Fruit fly (Drosophila melanogaster): ENCODE data around the gene Grx1.
A peak's percentile ranks its signal among the peaks of the same experiment; 100 is the strongest.

Gene Grx1

dm6 chr3L:18869035-18869826, at the start of gene Grx1 (continued):
- TF ChIP-seq Sox100B (GFP tag; optimal IDR thresholded peaks at IDR 0.05) (peak; percentile 52), MTF-1 (GFP tag; optimal IDR thresholded peaks at IDR 0.05; ENCODE audit: borderline replicate concordance) (no peak), dpn (GFP tag; optimal IDR thresholded peaks at IDR 0.05) (peak; percentile 49 to 59), sc (optimal IDR thresholded peaks at IDR 0.05) (no peak), sc (GFP tag; optimal IDR thresholded peaks at IDR 0.05) (peak; percentile 38), Blimp-1 (GFP tag; optimal IDR thresholded peaks at IDR 0.05) (peak; percentile 79), CG30431 (GFP tag; optimal IDR thresholded peaks at IDR 0.05) (no peak), scrt (GFP tag; optimal IDR thresholded peaks at IDR 0.05) (peak; percentile 65), gsb-n (tag; optimal IDR thresholded peaks at IDR 0.05) (peak; percentile 54), CG2120 (GFP tag; optimal IDR thresholded peaks at IDR 0.05) (peak; percentile 68), CG13287 (GFP tag; IDR thresholded peaks at IDR 0.05; ENCODE audit: partially characterized antibody) (peak; percentile 54), zfh1 (GFP tag; IDR thresholded peaks at IDR 0.05) (peak; percentile 59; the same call in 1 of the 3 replicates), bsh (GFP tag; optimal IDR thresholded peaks at IDR 0.05) (peak in 1 of 2 experiments; percentile 57), CG15269 (tag; optimal IDR thresholded peaks at IDR 0.05) (peak; percentile 75), Fer3 (tag; optimal IDR thresholded peaks at IDR 0.05) (peak; percentile 48)

dm6 chr3L:18819262-18819886, 49.7 kb upstream of the Grx1 start:
- TF ChIP-seq CG4360 (GFP tag; IDR thresholded peaks at IDR 0.05): peak; percentile 94
- TF ChIP-seq CG33557 (GFP tag; optimal IDR thresholded peaks at IDR 0.05): peak; percentile 0
- peak; percentile 25 for TF ChIP-seq Deaf1 (tag; optimal IDR thresholded peaks at IDR 0.05)
- peak; percentile 71 for TF ChIP-seq nom (GFP tag; optimal IDR thresholded peaks at IDR 0.05)
- TF ChIP-seq sens (GFP tag): peak; percentile 17
- peak; percentile 47 for TF ChIP-seq psq (GFP tag; optimal IDR thresholded peaks at IDR 0.05)
- TF ChIP-seq Pdp1 (GFP tag; optimal IDR thresholded peaks at IDR 0.05): peak in 1 of 2 experiments; percentile 47
- TF ChIP-seq CG17829 (tag; optimal IDR thresholded peaks at IDR 0.05): peak; percentile 2
- TF ChIP-seq CG18764 (GFP tag; optimal IDR thresholded peaks at IDR 0.05): peak; percentile 67
- no peak for TF ChIP-seq CG14667 (GFP tag; IDR thresholded peaks at IDR 0.05)
- 0 out of 2 replicates have a peak, but pooled peaks have one; percentile 10 for TF ChIP-seq Atf6 (GFP tag; IDR thresholded peaks at IDR 0.05)
- TF ChIP-seq Med (GFP tag): peak; percentile 42
- peak; percentile 87 for TF ChIP-seq CG17385 (GFP tag; optimal IDR thresholded peaks at IDR 0.05)
- peak; percentile 3 for TF ChIP-seq CG15514 (GFP tag; optimal IDR thresholded peaks at IDR 0.05)
- TF ChIP-seq kni (GFP tag; optimal IDR thresholded peaks at IDR 0.05): peak; percentile 41
- TF ChIP-seq H2.0 (GFP tag; IDR thresholded peaks at IDR 0.05): no peak
- TF ChIP-seq Drgx (GFP tag; IDR thresholded peaks at IDR 0.05): peak; percentile 51; the same call in 1 of the 2 replicates
- TF ChIP-seq NK7.1 (GFP tag; optimal IDR thresholded peaks at IDR 0.05): no peak
- no peak for TF ChIP-seq Mes4 (GFP tag; optimal IDR thresholded peaks at IDR 0.05)

DNA sequence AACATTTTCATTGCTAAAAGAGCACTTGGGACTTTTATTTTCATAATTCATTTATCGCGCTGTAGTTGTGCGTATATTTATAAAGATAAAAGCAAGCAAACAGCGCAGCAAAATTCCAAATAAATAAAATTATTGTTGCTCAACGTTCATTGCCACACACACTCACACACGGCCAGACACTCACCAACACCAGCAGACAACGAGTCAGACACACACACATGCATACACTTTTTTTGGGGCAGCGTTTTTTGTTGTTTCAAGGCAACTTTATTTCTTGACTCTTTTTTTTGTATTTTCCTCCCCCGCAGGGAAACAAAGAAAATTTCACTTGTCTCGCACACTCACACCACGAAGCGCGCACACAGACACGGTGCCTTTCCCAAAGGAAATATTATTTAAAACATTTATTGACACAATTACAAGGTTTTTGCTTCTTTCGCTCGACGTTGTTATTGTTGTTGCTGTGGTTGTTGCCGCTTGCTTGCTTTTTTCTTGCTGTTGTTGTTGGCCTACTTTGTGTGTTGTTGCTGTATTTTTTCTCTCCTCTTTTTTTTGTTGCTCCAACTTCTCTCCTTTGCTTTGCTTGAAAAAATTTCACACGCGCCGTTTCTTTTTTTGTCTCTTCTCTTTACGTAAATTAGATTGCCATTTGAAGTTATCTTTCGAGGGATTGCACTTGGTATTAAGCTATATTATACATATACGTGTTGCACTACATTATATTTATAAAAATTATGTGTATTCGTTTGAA, 49.0 kb upstream of the Grx1 start:
- no peak for TF ChIP-seq Lpt (GFP tag; optimal IDR thresholded peaks at IDR 0.05)
- TF ChIP-seq gro (GFP tag; optimal IDR thresholded peaks at IDR 0.05): no peak
- TF ChIP-seq Elba2 (GFP tag; optimal IDR thresholded peaks at IDR 0.05): no peak
- no peak for TF ChIP-seq cato (GFP tag; optimal IDR thresholded peaks at IDR 0.05; ENCODE audit: borderline replicate concordance)
- TF ChIP-seq CG34376 (GFP tag; optimal IDR thresholded peaks at IDR 0.05): peak; percentile 18
- TF ChIP-seq luna (GFP tag; optimal IDR thresholded peaks at IDR 0.05): no peak
- peak in 1 of 3 experiments; percentile 32 for TF ChIP-seq lola (GFP tag; optimal IDR thresholded peaks at IDR 0.05)
- TF ChIP-seq CG8924 (tag; optimal IDR thresholded peaks at IDR 0.05): peak; percentile 82
- no peak for TF ChIP-seq yki (optimal IDR thresholded peaks at IDR 0.05)
- peak; percentile 47 for TF ChIP-seq MESR4 (GFP tag; optimal IDR thresholded peaks at IDR 0.05)
- TF ChIP-seq ci (GFP tag; IDR thresholded peaks at IDR 0.05): no peak
- TF ChIP-seq D19A (tag; optimal IDR thresholded peaks at IDR 0.05): peak; percentile 19
